Worm (Caenorhabditis elegans): ENCODE results near the gene col-113.

The col-113 gene

ce11 chrIV:7190409-7190808 lies 38.1 kb upstream of the col-113 start:
- no peak for TF ChIP-seq nhr-12 (tag; optimal IDR thresholded peaks at IDR 0.05)
- no peak for TF ChIP-seq snpc-4 (tag; optimal IDR thresholded peaks at IDR 0.05)
- TF ChIP-seq pqm-1 (tag; optimal IDR thresholded peaks at IDR 0.05) = peak; percentile 94
- TF ChIP-seq elt-3 (tag; optimal IDR thresholded peaks at IDR 0.05) = peak in 1 of 3 experiments; percentile 21
- peak; percentile 77 for TF ChIP-seq jun-1 (tag; optimal IDR thresholded peaks at IDR 0.05)
- TF ChIP-seq ceh-28 (tag; optimal IDR thresholded peaks at IDR 0.05) = peak; percentile 18
- TF ChIP-seq nhr-23 (tag; optimal IDR thresholded peaks at IDR 0.05) = no peak
- peak; percentile 94 for TF ChIP-seq elt-2 (tag; optimal IDR thresholded peaks at IDR 0.05)

- TF ChIP-seq R02D3.7 (tag; optimal IDR thresholded peaks at IDR 0.05) (no peak), skn-1 (tag; optimal IDR thresholded peaks at IDR 0.05) (peak; percentile 55), aly-2 (tag; optimal IDR thresholded peaks at IDR 0.05) (no peak), fkh-2 (tag; optimal IDR thresholded peaks at IDR 0.05) (no peak), snpc-4 (tag; optimal IDR thresholded peaks at IDR 0.05) (peak; percentile 9), eor-1 (tag; optimal IDR thresholded peaks at IDR 0.05) (no peak), nhr-237 (tag; optimal IDR thresholded peaks at IDR 0.05) (no peak), lin-15B (tag; optimal IDR thresholded peaks at IDR 0.05) (no peak), pqm-1 (tag; optimal IDR thresholded peaks at IDR 0.05) (peak; percentile 100), nhr-43 (tag; optimal IDR thresholded peaks at IDR 0.05; ENCODE audit: poor library complexity, severe bottlenecking) (peak; percentile 11), lin-39 (tag; optimal IDR thresholded peaks at IDR 0.05) (no peak), elt-2 (tag; optimal IDR thresholded peaks at IDR 0.05) (peak; percentile 99), elt-1 (tag; optimal IDR thresholded peaks at IDR 0.05) (no peak), nhr-25 (tag; optimal IDR thresholded peaks at IDR 0.05) (no peak), nhr-12 (tag; optimal IDR thresholded peaks at IDR 0.05) (no peak), jun-1 (tag; optimal IDR thresholded peaks at IDR 0.05) (peak; percentile 88), mdl-1 (tag; optimal IDR thresholded peaks at IDR 0.05) (no peak), fkh-10 (GFP tag; optimal IDR thresholded peaks at IDR 0.05) (peak; percentile 65), nhr-77 (tag; optimal IDR thresholded peaks at IDR 0.05) (no peak), ama-1 (optimal IDR thresholded peaks at IDR 0.05) (no peak), ceh-16 (tag; optimal IDR thresholded peaks at IDR 0.05) (no peak), pha-4 (tag; optimal IDR thresholded peaks at IDR 0.05) (peak; percentile 97), elt-3 (tag; optimal IDR thresholded peaks at IDR 0.05) (peak; percentile 30 to 89 (median 45)), nhr-23 (tag; optimal IDR thresholded peaks at IDR 0.05) (peak; percentile 71), unc-39 (tag; optimal IDR thresholded peaks at IDR 0.05) (no peak), ceh-28 (tag; optimal IDR thresholded peaks at IDR 0.05) (peak; percentile 62)
These were observed 36.5 kb upstream of the col-113 start, which contains the start of gene srlf-7 for ce11 chrIV:7188528-7189422. srlf-7 (plus strand) TSS chrIV:7189287.

ce11 chrIV:7188030-7188429 lies 35.7 kb upstream of the col-113 start, which contains the start of gene C42D4.13:
C42D4.13 (minus strand) TSS chrIV:7188130.
- TF ChIP-seq nhr-28 (tag; optimal IDR thresholded peaks at IDR 0.05) = no peak
- no peak for TF ChIP-seq jun-1 (tag; optimal IDR thresholded peaks at IDR 0.05)

ce11 chrIV:7186756-7187155 lies 34.4 kb upstream of the col-113 start, which contains the start of gene str-249:
str-249 (minus strand) TSS chrIV:7186856.
- TF ChIP-seq mdl-1 (tag; optimal IDR thresholded peaks at IDR 0.05) = no peak
- no peak for TF ChIP-seq snpc-4 (tag; optimal IDR thresholded peaks at IDR 0.05)
- TF ChIP-seq eor-1 (tag; optimal IDR thresholded peaks at IDR 0.05) = no peak
- TF ChIP-seq pqm-1 (tag; optimal IDR thresholded peaks at IDR 0.05) = no peak
- no peak for TF ChIP-seq fos-1 (tag; optimal IDR thresholded peaks at IDR 0.05)
- no peak for TF ChIP-seq unc-39 (tag; optimal IDR thresholded peaks at IDR 0.05)
- no peak for TF ChIP-seq elt-2 (tag; optimal IDR thresholded peaks at IDR 0.05)
- TF ChIP-seq fkh-10 (GFP tag; optimal IDR thresholded peaks at IDR 0.05) = no peak
- TF ChIP-seq nhr-28 (tag; optimal IDR thresholded peaks at IDR 0.05) = no peak
- TF ChIP-seq ceh-9 (tag; optimal IDR thresholded peaks at IDR 0.05) = no peak
- no peak for TF ChIP-seq nhr-43 (tag; optimal IDR thresholded peaks at IDR 0.05; ENCODE audit: poor library complexity, severe bottlenecking)
- no peak for TF ChIP-seq elt-1 (tag; optimal IDR thresholded peaks at IDR 0.05)
- TF ChIP-seq lin-39 (tag; optimal IDR thresholded peaks at IDR 0.05) = no peak
- TF ChIP-seq ztf-4 (tag; optimal IDR thresholded peaks at IDR 0.05) = no peak
- no peak for TF ChIP-seq zag-1 (tag; optimal IDR thresholded peaks at IDR 0.05)
- TF ChIP-seq mml-1 (tag; optimal IDR thresholded peaks at IDR 0.05) = no peak

- no peak for TF ChIP-seq nhr-23 (tag; optimal IDR thresholded peaks at IDR 0.05)
- TF ChIP-seq ceh-16 (tag; optimal IDR thresholded peaks at IDR 0.05) = no peak
- TF ChIP-seq egl-5 (tag; optimal IDR thresholded peaks at IDR 0.05) = no peak
- no peak for TF ChIP-seq ceh-9 (tag; optimal IDR thresholded peaks at IDR 0.05)
- no peak for TF ChIP-seq nhr-12 (tag; optimal IDR thresholded peaks at IDR 0.05)
- no peak for TF ChIP-seq ceh-82 (tag; optimal IDR thresholded peaks at IDR 0.05)
- no peak for TF ChIP-seq fkh-10 (GFP tag; optimal IDR thresholded peaks at IDR 0.05)
- no peak for TF ChIP-seq mml-1 (tag; optimal IDR thresholded peaks at IDR 0.05)
- no peak for TF ChIP-seq jun-1 (tag; optimal IDR thresholded peaks at IDR 0.05)
These were observed 32.3 kb upstream of the col-113 start, which contains the start of gene clec-179 for ce11 chrIV:7184597-7184996. clec-179 (minus strand) TSS chrIV:7184697.
